Worm (Caenorhabditis elegans): ENCODE data around the gene srx-97.

srx-97 gene

ce11 chrII:3655378-3655777 is 13.8 kb downstream of the srx-97 start, which contains the start of gene F19B10.5:
Gene F19B10.5, plus strand, starts transcription at chrII:3655678.
- TF ChIP-seq ztf-4 (tag; optimal IDR thresholded peaks at IDR 0.05), result no peak
- TF ChIP-seq ama-1 (optimal IDR thresholded peaks at IDR 0.05), result no peak
- no peak for TF ChIP-seq lin-13 (GFP tag; optimal IDR thresholded peaks at IDR 0.05)
- no peak for TF ChIP-seq nhr-6 (tag; optimal IDR thresholded peaks at IDR 0.05)
- TF ChIP-seq nhr-25 (tag; optimal IDR thresholded peaks at IDR 0.05), result no peak
- TF ChIP-seq unc-62 (GFP tag; optimal IDR thresholded peaks at IDR 0.05), result no peak
- TF ChIP-seq nhr-11 (tag; optimal IDR thresholded peaks at IDR 0.05), result no peak
- TF ChIP-seq ZK546.5 (tag; optimal IDR thresholded peaks at IDR 0.05), result no peak
- no peak for TF ChIP-seq crh-2 (tag; optimal IDR thresholded peaks at IDR 0.05)
- TF ChIP-seq R02D3.7 (tag; optimal IDR thresholded peaks at IDR 0.05), result no peak

ce11 chrII:3647111-3647510 is 22.1 kb downstream of the srx-97 start, which contains the start of gene fbxb-33:
Gene fbxb-33, plus strand, starts transcription at chrII:3647411.
- TF ChIP-seq fos-1 (tag; optimal IDR thresholded peaks at IDR 0.05), result no peak
- no peak for TF ChIP-seq mab-5 (tag; optimal IDR thresholded peaks at IDR 0.05)
- TF ChIP-seq sem-4 (tag; optimal IDR thresholded peaks at IDR 0.05), result no peak
- TF ChIP-seq ceh-82 (tag; optimal IDR thresholded peaks at IDR 0.05), result no peak
- TF ChIP-seq snpc-4 (tag; optimal IDR thresholded peaks at IDR 0.05), result no peak
- no peak for TF ChIP-seq sma-9 (GFP tag; optimal IDR thresholded peaks at IDR 0.05)
- TF ChIP-seq sma-9 (tag; optimal IDR thresholded peaks at IDR 0.05), result no peak
- no peak for TF ChIP-seq nhr-12 (tag; optimal IDR thresholded peaks at IDR 0.05)
- TF ChIP-seq nhr-21 (tag; optimal IDR thresholded peaks at IDR 0.05), result no peak
- no peak for TF ChIP-seq skn-1 (tag; optimal IDR thresholded peaks at IDR 0.05)
- TF ChIP-seq nhr-237 (tag; optimal IDR thresholded peaks at IDR 0.05), result no peak
- no peak for TF ChIP-seq unc-62 (GFP tag; optimal IDR thresholded peaks at IDR 0.05)
- no peak for TF ChIP-seq ztf-11 (tag; optimal IDR thresholded peaks at IDR 0.05)
- TF ChIP-seq nhr-25 (tag; optimal IDR thresholded peaks at IDR 0.05), result no peak

ce11 chrII:3641197-3641596 is 28.0 kb downstream of the srx-97 start, which contains the start of gene M151.1:
Gene M151.1, plus strand, starts transcription at chrII:3641497.
- TF ChIP-seq peb-1 (tag; optimal IDR thresholded peaks at IDR 0.05) (no peak), egl-27 (tag; optimal IDR thresholded peaks at IDR 0.05) (no peak)

ce11 chrII:3640197-3640596 is 29.0 kb downstream of the srx-97 start, which contains the start of gene M151.10:
Gene M151.10, minus strand, starts transcription at chrII:3640297.
- no peak for TF ChIP-seq sma-9 (GFP tag; optimal IDR thresholded peaks at IDR 0.05)
- TF ChIP-seq sma-9 (tag; optimal IDR thresholded peaks at IDR 0.05), result no peak
- TF ChIP-seq mab-5 (tag; optimal IDR thresholded peaks at IDR 0.05), result no peak

- TF ChIP-seq dmd-4 (tag; optimal IDR thresholded peaks at IDR 0.05) (no peak), aly-2 (tag; optimal IDR thresholded peaks at IDR 0.05) (no peak), mbf-1 (tag; optimal IDR thresholded peaks at IDR 0.05) (no peak), C34F6.9 (tag; optimal IDR thresholded peaks at IDR 0.05) (no peak), lsy-2 (tag; optimal IDR thresholded peaks at IDR 0.05) (no peak), ZK546.5 (tag; optimal IDR thresholded peaks at IDR 0.05) (no peak), lin-11 (tag; optimal IDR thresholded peaks at IDR 0.05) (no peak), F13H6.1 (tag; optimal IDR thresholded peaks at IDR 0.05) (no peak), unc-55 (GFP tag; optimal IDR thresholded peaks at IDR 0.05) (no peak), elt-1 (tag; optimal IDR thresholded peaks at IDR 0.05) (no peak), sem-4 (tag; optimal IDR thresholded peaks at IDR 0.05) (no peak), lin-13 (GFP tag; optimal IDR thresholded peaks at IDR 0.05) (no peak), R02D3.7 (tag; optimal IDR thresholded peaks at IDR 0.05) (no peak), nhr-77 (tag; optimal IDR thresholded peaks at IDR 0.05) (no peak)
Observed at ce11 chrII:3639238-3639637, 30.0 kb downstream of the srx-97 start, which contains the start of gene fbxb-31. Gene fbxb-31, minus strand, starts transcription at chrII:3639338.

- TF ChIP-seq ama-1 (optimal IDR thresholded peaks at IDR 0.05) (no peak), peb-1 (tag; optimal IDR thresholded peaks at IDR 0.05) (no peak)
Observed at ce11 chrII:3634765-3635164, 34.5 kb downstream of the srx-97 start.
